Worm (Caenorhabditis elegans): Measurements from ENCODE around the gene Y69F12A.1.

Gene Y69F12A.1

DNA sequence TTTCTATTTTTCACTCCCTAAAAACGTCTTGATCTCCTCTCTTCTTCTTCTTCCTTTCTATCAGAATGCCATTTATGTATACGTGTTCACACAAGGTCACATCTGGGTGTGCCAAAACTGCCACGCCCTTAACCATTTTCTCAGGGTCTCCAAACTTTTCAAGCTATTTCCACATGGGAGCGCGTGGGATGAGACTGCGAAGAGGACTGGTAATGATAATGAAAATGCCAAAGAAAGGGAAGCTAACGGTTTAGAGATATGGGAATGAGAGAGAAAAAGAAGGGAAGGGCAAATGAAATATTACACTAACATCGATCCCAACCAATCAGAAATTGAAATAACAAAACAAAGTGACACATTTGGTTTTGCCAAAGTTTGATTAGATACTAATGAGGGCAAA is 31.6 kb downstream of the Y69F12A.1 start:
- TF ChIP-seq tab-1 (GFP tag; IDR thresholded peaks at IDR 0.05) (no peak), ref-1 (GFP tag; conservative IDR thresholded peaks at IDR 0.05) (no peak), cog-1 (tag; optimal IDR thresholded peaks at IDR 0.05) (no peak), med-1 (GFP tag; optimal IDR thresholded peaks at IDR 0.05; ENCODE audit: insufficient read depth) (no peak), flt-1 (GFP tag; IDR thresholded peaks at IDR 0.05) (no peak), klf-2 (GFP tag; conservative IDR thresholded peaks at IDR 0.05) (no peak), ztf-29 (GFP tag; IDR thresholded peaks at IDR 0.05) (no peak), ztf-23 (GFP tag; IDR thresholded peaks at IDR 0.05) (no peak)

ce11 chrIII:7489055-7489534 is 32.4 kb downstream of the Y69F12A.1 start, which contains the start of gene mup-4:
Gene mup-4, minus strand, starts transcription at chrIII:7489105.
- TF ChIP-seq T22C8.4 (GFP tag; IDR thresholded peaks at IDR 0.05) (no peak), ref-1 (GFP tag; conservative IDR thresholded peaks at IDR 0.05) (no peak), flt-1 (GFP tag; IDR thresholded peaks at IDR 0.05) (no peak), ztf-29 (GFP tag; IDR thresholded peaks at IDR 0.05) (no peak), med-1 (GFP tag; optimal IDR thresholded peaks at IDR 0.05; ENCODE audit: insufficient read depth) (no peak), tab-1 (GFP tag; IDR thresholded peaks at IDR 0.05) (no peak), cog-1 (tag; optimal IDR thresholded peaks at IDR 0.05) (no peak), klf-2 (GFP tag; conservative IDR thresholded peaks at IDR 0.05) (no peak)

ce11 chrIII:7490061-7490460 is 33.3 kb downstream of the Y69F12A.1 start:
- no peak for TF ChIP-seq med-1 (GFP tag; optimal IDR thresholded peaks at IDR 0.05; ENCODE audit: insufficient read depth)

- TF ChIP-seq med-1 (GFP tag; optimal IDR thresholded peaks at IDR 0.05; ENCODE audit: insufficient read depth), result no peak
- no peak for TF ChIP-seq klf-2 (GFP tag; conservative IDR thresholded peaks at IDR 0.05)
- no peak for TF ChIP-seq tab-1 (GFP tag; IDR thresholded peaks at IDR 0.05)
- no peak for TF ChIP-seq ref-1 (GFP tag; conservative IDR thresholded peaks at IDR 0.05)
- TF ChIP-seq ztf-29 (GFP tag; IDR thresholded peaks at IDR 0.05), result no peak
- TF ChIP-seq ztf-23 (GFP tag; IDR thresholded peaks at IDR 0.05), result no peak
- TF ChIP-seq flt-1 (GFP tag; IDR thresholded peaks at IDR 0.05), result no peak
- TF ChIP-seq cog-1 (tag; optimal IDR thresholded peaks at IDR 0.05), result no peak
- no peak for TF ChIP-seq T22C8.4 (GFP tag; IDR thresholded peaks at IDR 0.05)
Measured at ce11 chrIII:7491931-7492330, 35.2 kb downstream of the Y69F12A.1 start.

- TF ChIP-seq T22C8.4 (GFP tag; IDR thresholded peaks at IDR 0.05) (no peak), flt-1 (GFP tag; IDR thresholded peaks at IDR 0.05) (peak; percentile 78)
Measured at ce11 chrIII:7494850-7495314, 38.1 kb downstream of the Y69F12A.1 start.

ce11 chrIII:7495616-7496146 is 38.9 kb downstream of the Y69F12A.1 start:
- TF ChIP-seq tab-1 (GFP tag; IDR thresholded peaks at IDR 0.05), result no peak
- no peak for TF ChIP-seq ref-1 (GFP tag; conservative IDR thresholded peaks at IDR 0.05)
- TF ChIP-seq ztf-23 (GFP tag; IDR thresholded peaks at IDR 0.05), result no peak
- TF ChIP-seq flt-1 (GFP tag; IDR thresholded peaks at IDR 0.05), result no peak
- TF ChIP-seq T22C8.4 (GFP tag; IDR thresholded peaks at IDR 0.05), result no peak
- TF ChIP-seq klf-2 (GFP tag; conservative IDR thresholded peaks at IDR 0.05), result no peak
- TF ChIP-seq ztf-29 (GFP tag; IDR thresholded peaks at IDR 0.05), result no peak
- TF ChIP-seq cog-1 (tag; optimal IDR thresholded peaks at IDR 0.05), result no peak
- TF ChIP-seq med-1 (GFP tag; optimal IDR thresholded peaks at IDR 0.05; ENCODE audit: insufficient read depth), result no peak

ce11 chrIII:7497782-7498266 is 41.1 kb downstream of the Y69F12A.1 start, which contains the start of gene cgh-1:
Gene cgh-1, minus strand, starts transcription at chrIII:7497832.
- TF ChIP-seq T22C8.4 (GFP tag; IDR thresholded peaks at IDR 0.05), result no peak
- TF ChIP-seq ztf-23 (GFP tag; IDR thresholded peaks at IDR 0.05), result no peak
- TF ChIP-seq ref-1 (GFP tag; conservative IDR thresholded peaks at IDR 0.05), result no peak
- TF ChIP-seq cog-1 (tag; optimal IDR thresholded peaks at IDR 0.05), result no peak
- no peak for TF ChIP-seq tab-1 (GFP tag; IDR thresholded peaks at IDR 0.05)
- no peak for TF ChIP-seq ztf-29 (GFP tag; IDR thresholded peaks at IDR 0.05)
- no peak for TF ChIP-seq med-1 (GFP tag; optimal IDR thresholded peaks at IDR 0.05; ENCODE audit: insufficient read depth)

- no peak for TF ChIP-seq T22C8.4 (GFP tag; IDR thresholded peaks at IDR 0.05)
- peak; percentile 61; the same call in 1 of the 2 replicates for TF ChIP-seq flt-1 (GFP tag; IDR thresholded peaks at IDR 0.05)
- no peak for TF ChIP-seq ref-1 (GFP tag; conservative IDR thresholded peaks at IDR 0.05)
- no peak for TF ChIP-seq klf-2 (GFP tag; conservative IDR thresholded peaks at IDR 0.05)
- TF ChIP-seq ztf-29 (GFP tag; IDR thresholded peaks at IDR 0.05), result peak; percentile 69
- no peak for TF ChIP-seq med-1 (GFP tag; optimal IDR thresholded peaks at IDR 0.05; ENCODE audit: insufficient read depth)
- TF ChIP-seq tab-1 (GFP tag; IDR thresholded peaks at IDR 0.05), result 0 out of 2 replicates have a peak, but pooled peaks have one; percentile 20
- peak; percentile 63 for TF ChIP-seq cog-1 (tag; optimal IDR thresholded peaks at IDR 0.05)
- peak; percentile 64; the same call in 1 of the 2 replicates for TF ChIP-seq ztf-23 (GFP tag; IDR thresholded peaks at IDR 0.05)
Measured at ce11 chrIII:7498346-7498745, 41.6 kb downstream of the Y69F12A.1 start.

- no peak for TF ChIP-seq ztf-29 (GFP tag; IDR thresholded peaks at IDR 0.05)
- peak; percentile 13 for TF ChIP-seq med-1 (GFP tag; optimal IDR thresholded peaks at IDR 0.05; ENCODE audit: insufficient read depth)
- TF ChIP-seq ztf-23 (GFP tag; IDR thresholded peaks at IDR 0.05), result no peak
- TF ChIP-seq flt-1 (GFP tag; IDR thresholded peaks at IDR 0.05), result no peak
- TF ChIP-seq tab-1 (GFP tag; IDR thresholded peaks at IDR 0.05), result no peak
- TF ChIP-seq klf-2 (GFP tag; conservative IDR thresholded peaks at IDR 0.05), result no peak
- TF ChIP-seq ref-1 (GFP tag; conservative IDR thresholded peaks at IDR 0.05), result no peak
- no peak for TF ChIP-seq T22C8.4 (GFP tag; IDR thresholded peaks at IDR 0.05)
- peak; percentile 17 for TF ChIP-seq cog-1 (tag; optimal IDR thresholded peaks at IDR 0.05)
Measured at ce11 chrIII:7499421-7499902, 42.7 kb downstream of the Y69F12A.1 start, which contains the start of the genes C07H6.9 and sap-140. Gene C07H6.9, minus strand, starts transcription at chrIII:7499471. Gene sap-140, plus strand, starts transcription at chrIII:7499738.

DNA sequence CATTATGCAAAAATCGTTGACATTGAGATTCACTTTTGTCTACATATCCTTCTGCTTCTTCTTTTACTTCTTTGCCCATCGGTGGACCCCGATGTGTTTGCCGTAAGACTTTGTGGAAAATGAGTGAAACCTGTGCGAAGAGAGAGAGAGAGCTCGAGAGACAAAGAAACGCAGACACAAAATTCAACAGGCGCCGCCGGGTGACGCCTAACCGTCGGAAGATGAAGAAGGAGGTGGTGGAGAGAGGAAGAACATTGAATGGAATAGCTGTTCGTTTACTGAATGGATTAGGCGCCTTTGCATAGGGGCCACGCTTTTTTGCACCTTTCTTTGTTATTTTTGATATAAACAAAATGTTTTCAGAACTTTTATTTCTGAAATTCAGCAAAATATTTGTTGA is 50.2 kb downstream of the Y69F12A.1 start:
- TF ChIP-seq cog-1 (tag; optimal IDR thresholded peaks at IDR 0.05), result no peak

Data from whole organism, midembryonic.